Fruit fly (Drosophila melanogaster) Kc167 (cell line): ENCODE results near the gene Cmpk.

Experiments used
- Myc ChIP-seq: fragments of >200 bp; optimal IDR thresholded peaks from 2 replicates; lab custom pipeline; 2017; ENCODE audit warnings: missing external identifiers
- Sin3A ChIP-seq: fragments of >200 bp; optimal IDR thresholded peaks from 2 replicates; lab custom pipeline; 2018; ENCODE audit warnings: missing external identifiers
- h ChIP-seq: fragments of >200 bp; optimal IDR thresholded peaks from 3 replicates; lab custom pipeline; 2018; ENCODE audit warnings: missing external identifiers
- insv ChIP-seq: fragments of >200 bp; optimal IDR thresholded peaks from 3 replicates; lab custom pipeline; 2018; ENCODE audit warnings: missing external identifiers
- psq ChIP-seq: fragments of >200 bp; optimal IDR thresholded peaks from 2 replicates; lab custom pipeline; 2017; ENCODE audit warnings: missing external identifiers
- ttk ChIP-seq: sonication (Bioruptor generic); optimal IDR thresholded peaks from 2 replicates; lab custom pipeline; 2017; ENCODE audit warnings: missing external identifiers

Gene Cmpk

dm6 chr3R:26036153-26037144, 18.8 kb downstream of the Cmpk start:
- no peak for TF ChIP-seq ttk (lab: Kevin White, UChicago)
- TF ChIP-seq Sin3A (lab: Kevin White, UChicago) = no peak
- TF ChIP-seq insv = no peak
- no peak for TF ChIP-seq Myc
- TF ChIP-seq h (lab: Kevin White, UChicago) = no peak
- TF ChIP-seq psq (lab: Kevin White, UChicago) = no peak

dm6 chr3R:26035369-26035656, 19.9 kb downstream of the Cmpk start:
- TF ChIP-seq Myc (no peak), psq (lab: Kevin White, UChicago) (no peak), Sin3A (lab: Kevin White, UChicago) (no peak), h (lab: Kevin White, UChicago) (no peak), insv (no peak), ttk (lab: Kevin White, UChicago) (no peak)

dm6 chr3R:26034643-26035368, 20.4 kb downstream of the Cmpk start:
- TF ChIP-seq insv (no peak), h (lab: Kevin White, UChicago) (no peak), Sin3A (lab: Kevin White, UChicago) (no peak), psq (lab: Kevin White, UChicago) (no peak), ttk (lab: Kevin White, UChicago) (no peak), Myc (no peak)

dm6 chr3R:26032611-26033001, 22.6 kb downstream of the Cmpk start:
- TF ChIP-seq insv = no peak

- TF ChIP-seq h (lab: Kevin White, UChicago) (no peak), psq (lab: Kevin White, UChicago) (no peak), Myc (no peak)
Observed at dm6 chr3R:26031968-26032610, 23.1 kb downstream of the Cmpk start.

dm6 chr3R:26030562-26030961, 24.7 kb downstream of the Cmpk start:
- no peak for TF ChIP-seq Sin3A (lab: Kevin White, UChicago)
- no peak for TF ChIP-seq h (lab: Kevin White, UChicago)

dm6 chr3R:26027903-26028302, 27.3 kb downstream of the Cmpk start:
- TF ChIP-seq ttk (lab: Kevin White, UChicago) = no peak
- TF ChIP-seq Sin3A (lab: Kevin White, UChicago) = no peak
- TF ChIP-seq insv = no peak
- TF ChIP-seq h (lab: Kevin White, UChicago) = no peak
- TF ChIP-seq psq (lab: Kevin White, UChicago) = no peak
- TF ChIP-seq Myc = no peak

- no peak for TF ChIP-seq Myc
- TF ChIP-seq psq (lab: Kevin White, UChicago) = no peak
- no peak for TF ChIP-seq insv
- no peak for TF ChIP-seq h (lab: Kevin White, UChicago)
- no peak for TF ChIP-seq Sin3A (lab: Kevin White, UChicago)
- no peak for TF ChIP-seq ttk (lab: Kevin White, UChicago)
Observed at dm6 chr3R:26026631-26027274, 28.5 kb downstream of the Cmpk start.

dm6 chr3R:26024596-26025213, 30.5 kb downstream of the Cmpk start:
- TF ChIP-seq psq (lab: Kevin White, UChicago) (no peak), h (lab: Kevin White, UChicago) (no peak), insv (no peak), Myc (no peak), Sin3A (lab: Kevin White, UChicago) (no peak), ttk (lab: Kevin White, UChicago) (no peak)

dm6 chr3R:26023252-26023651, 32.0 kb downstream of the Cmpk start:
- TF ChIP-seq insv (no peak), Myc (no peak), h (lab: Kevin White, UChicago) (no peak), Sin3A (lab: Kevin White, UChicago) (no peak), psq (lab: Kevin White, UChicago) (no peak), ttk (lab: Kevin White, UChicago) (no peak)

- TF ChIP-seq insv (no peak), Myc (no peak), psq (lab: Kevin White, UChicago) (no peak), Sin3A (lab: Kevin White, UChicago) (no peak), ttk (lab: Kevin White, UChicago) (no peak), h (lab: Kevin White, UChicago) (no peak)
Observed at dm6 chr3R:26021195-26021914, 33.9 kb downstream of the Cmpk start.
